Fruit fly (Drosophila melanogaster) whole organism, embryonic: Measurements from ENCODE around the gene TTLL6B.
A peak's percentile ranks its signal among the peaks of the same experiment; 100 is the strongest.

ENCODE experiments used
- Antp ChIP-seq: fragments of 200-800 bp; sonication (Bioruptor generic); optimal IDR thresholded peaks from 3 replicates; lab custom pipeline; 2016; ENCODE audit warnings: missing biosample characterization, missing genetic modification characterization
- Atf3 ChIP-seq: fragments of 200-800 bp; sonication (Bioruptor generic); optimal IDR thresholded peaks from 3 replicates; lab custom pipeline; 2016; ENCODE audit warnings: missing biosample characterization, missing genetic modification characterization
- Blimp-1 ChIP-seq: fragments of 200-800 bp; sonication (Bioruptor generic); optimal IDR thresholded peaks from 3 replicates; lab custom pipeline; 2018; ENCODE audit warnings: missing biosample characterization, missing genetic modification characterization, mild to moderate bottlenecking, moderate library complexity, missing genetic modification reagents
- CG10147 ChIP-seq: fragments of 200-800 bp; sonication (Bioruptor generic); optimal IDR thresholded peaks from 2 replicates; lab custom pipeline; 2019; ENCODE audit warnings: missing biosample characterization, mild to moderate bottlenecking, missing genetic modification characterization, moderate library complexity
- CG11398 ChIP-seq: fragments of 200-800 bp; sonication (Bioruptor generic); optimal IDR thresholded peaks from 2 replicates; lab custom pipeline; 2016; ENCODE audit warnings: missing biosample characterization, missing genetic modification characterization
- CG15696 ChIP-seq: fragments of 200-800 bp; sonication (Bioruptor generic); optimal IDR thresholded peaks from 2 replicates; lab custom pipeline; 2019; ENCODE audit warnings: missing biosample characterization, mild to moderate bottlenecking, missing genetic modification characterization, moderate library complexity
- CG16779 ChIP-seq: fragments of 200-800 bp; sonication (Bioruptor generic); IDR thresholded peaks from 2 replicates; pipeline ENCODE4 v1.3.6; 2022; ENCODE audit warnings: missing biosample characterization, missing genetic modification characterization
- CG16813 ChIP-seq: fragments of 200-800 bp; sonication (Bioruptor generic); IDR thresholded peaks from 3 replicates; pipeline ENCODE4 v1.3.6; 2022; ENCODE audit warnings: missing biosample characterization, missing genetic modification characterization; ENCODE audit not compliant: partially characterized antibody
- CG17912 ChIP-seq: fragments of 200-800 bp; sonication (Bioruptor generic); optimal IDR thresholded peaks from 2 replicates; lab custom pipeline; 2018; ENCODE audit warnings: missing biosample characterization, mild to moderate bottlenecking, missing genetic modification characterization
- CG18262 ChIP-seq: fragments of 200-800 bp; optimal IDR thresholded peaks from 3 replicates; lab custom pipeline; 2019; ENCODE audit warnings: missing biosample characterization, mild to moderate bottlenecking, missing genetic modification characterization, moderate library complexity
- CG2129 ChIP-seq: fragments of 200-800 bp; sonication (Bioruptor generic); IDR thresholded peaks from 2 replicates; pipeline ENCODE4 v1.3.6; 2022; ENCODE audit warnings: missing biosample characterization, missing genetic modification characterization; ENCODE audit not compliant: partially characterized antibody
- CG34422 ChIP-seq: fragments of 200-800 bp; sonication (Bioruptor generic); IDR thresholded peaks from 3 replicates; pipeline ENCODE4 v1.3.6; 2022; ENCODE audit warnings: missing biosample characterization, missing genetic modification characterization
- CG43689 ChIP-seq: fragments of 200-800 bp; sonication (Bioruptor generic); IDR thresholded peaks from 2 replicates; pipeline ENCODE4 v1.3.6; 2022; ENCODE audit warnings: missing biosample characterization, missing genetic modification characterization
- CG5953 ChIP-seq: fragments of 200-800 bp; sonication (Bioruptor generic); IDR thresholded peaks from 2 replicates; pipeline ENCODE4 v1.3.6; 2022; ENCODE audit warnings: missing biosample characterization, missing genetic modification characterization
- CG6272 ChIP-seq: fragments of 200-800 bp; sonication (Bioruptor generic); IDR thresholded peaks from 2 replicates; pipeline ENCODE4 v1.3.6; 2022; ENCODE audit warnings: missing biosample characterization, missing genetic modification characterization
- CG6689 ChIP-seq: fragments of 200-800 bp; sonication (Bioruptor generic); IDR thresholded peaks from 2 replicates; pipeline ENCODE4 v1.3.6; 2022; ENCODE audit warnings: missing biosample characterization, missing genetic modification characterization
- CG8478 ChIP-seq: fragments of >200 bp; optimal IDR thresholded peaks from 2 replicates; lab custom pipeline; 2018
- CG9215 ChIP-seq: fragments of 200-800 bp; sonication (Bioruptor generic); IDR thresholded peaks from 2 replicates; pipeline ENCODE4 v1.3.6; 2022; ENCODE audit warnings: missing biosample characterization, missing genetic modification characterization
- CG9797 ChIP-seq: fragments of 200-800 bp; sonication (Bioruptor generic); optimal IDR thresholded peaks from 3 replicates; lab custom pipeline; 2018; ENCODE audit warnings: missing biosample characterization, mild to moderate bottlenecking, missing genetic modification characterization
- CG9876 ChIP-seq: fragments of 200-800 bp; sonication (Bioruptor generic); optimal IDR thresholded peaks from 2 replicates; lab custom pipeline; 2016; ENCODE audit warnings: missing biosample characterization, missing genetic modification characterization
- Dll ChIP-seq: fragments of 200-800 bp; sonication (Bioruptor generic); IDR thresholded peaks from 4 replicates; pipeline ENCODE4 v1.3.6; 2022; ENCODE audit warnings: missing biosample characterization, missing genetic modification characterization; ENCODE audit not compliant: partially characterized antibody
- Doc2 ChIP-seq: fragments of 200-800 bp; sonication (Bioruptor generic); IDR thresholded peaks from 2 replicates; pipeline ENCODE4 v1.3.6; 2022; ENCODE audit warnings: missing biosample characterization, missing genetic modification characterization
- Elba2 ChIP-seq: fragments of 200-800 bp; sonication (Bioruptor generic); optimal IDR thresholded peaks from 3 replicates; lab custom pipeline; 2016; ENCODE audit warnings: missing biosample characterization, missing genetic modification characterization
- Fer1 ChIP-seq: fragments of 200-800 bp; sonication (Bioruptor generic); optimal IDR thresholded peaks from 2 replicates; lab custom pipeline; 2017; ENCODE audit warnings: missing biosample characterization, mild to moderate bottlenecking, missing genetic modification characterization
- HmgD ChIP-seq: fragments of 200-800 bp; sonication (Bioruptor generic); optimal IDR thresholded peaks from 3 replicates; lab custom pipeline; 2016; ENCODE audit warnings: missing biosample characterization, missing genetic modification characterization
- Hmr ChIP-seq: fragments of 200-800 bp; sonication (Bioruptor generic); optimal IDR thresholded peaks from 3 replicates; lab custom pipeline; 2017; ENCODE audit warnings: mild to moderate bottlenecking, missing biosample characterization, missing genetic modification reagents, missing genetic modification characterization
- Hr3 ChIP-seq: fragments of 200-800 bp; sonication (Bioruptor generic); optimal IDR thresholded peaks from 3 replicates; lab custom pipeline; 2016; ENCODE audit warnings: missing biosample characterization, missing genetic modification characterization
- Hsf ChIP-seq: fragments of 200-800 bp; sonication (Bioruptor generic); optimal IDR thresholded peaks from 3 replicates; lab custom pipeline; 2016; ENCODE audit warnings: missing biosample characterization, missing genetic modification characterization
- NC2β ChIP-seq: fragments of 200-800 bp; sonication (Bioruptor generic); optimal IDR thresholded peaks from 2 replicates; lab custom pipeline; 2016; ENCODE audit warnings: missing biosample characterization, missing genetic modification characterization
- Sox102F ChIP-seq: fragments of 200-800 bp; sonication (Bioruptor generic); optimal IDR thresholded peaks from 2 replicates; lab custom pipeline; 2018; ENCODE audit warnings: missing biosample characterization, mild to moderate bottlenecking, missing genetic modification characterization, moderate library complexity
- Spps ChIP-seq: fragments of 200-800 bp; sonication (Bioruptor generic); optimal IDR thresholded peaks from 2 replicates; lab custom pipeline; 2018; ENCODE audit warnings: missing biosample characterization, mild to moderate bottlenecking, missing genetic modification characterization
- TFAM ChIP-seq: fragments of 200-800 bp; sonication (Bioruptor generic); optimal IDR thresholded peaks from 2 replicates; lab custom pipeline; 2017; ENCODE audit warnings: missing biosample characterization, missing genetic modification characterization, inconsistent platforms
- Tbp ChIP-seq: fragments of >200 bp; optimal IDR thresholded peaks from 2 replicates; lab custom pipeline; 2018; ENCODE audit warnings: missing biosample characterization, missing genetic modification characterization
- Xrp1 ChIP-seq: fragments of 200-800 bp; sonication (Bioruptor generic); IDR thresholded peaks from 2 replicates; pipeline ENCODE4 v1.3.6; 2022; ENCODE audit warnings: missing biosample characterization, missing genetic modification characterization
- ato ChIP-seq: fragments of 200-800 bp; sonication (Bioruptor generic); IDR thresholded peaks from 2 replicates; pipeline ENCODE4 v1.3.6; 2022; ENCODE audit warnings: missing biosample characterization, missing genetic modification characterization; ENCODE audit not compliant: partially characterized antibody
- crol ChIP-seq: fragments of 200-800 bp; sonication (Bioruptor generic); IDR thresholded peaks from 2 replicates; pipeline ENCODE4 v1.3.6; 2022; ENCODE audit warnings: missing biosample characterization, missing genetic modification characterization
- dimm ChIP-seq: fragments of 200-800 bp; sonication (Bioruptor generic); IDR thresholded peaks from 2 replicates; pipeline ENCODE4 v1.3.6; 2022; ENCODE audit warnings: missing biosample characterization, missing genetic modification characterization
- ewg ChIP-seq: fragments of 200-800 bp; sonication (Bioruptor generic); optimal IDR thresholded peaks from 3 replicates; lab custom pipeline; 2017; ENCODE audit warnings: mild to moderate bottlenecking, missing biosample characterization, missing genetic modification reagents, missing genetic modification characterization
- fu2 ChIP-seq: fragments of 200-800 bp; sonication (Bioruptor generic); optimal IDR thresholded peaks from 2 replicates; lab custom pipeline; 2016; ENCODE audit warnings: missing biosample characterization, missing genetic modification characterization
- gfzf ChIP-seq: fragments of 200-800 bp; sonication (Bioruptor generic); optimal IDR thresholded peaks from 2 replicates; lab custom pipeline; 2016; ENCODE audit warnings: missing biosample characterization, mild to moderate bottlenecking, missing genetic modification characterization, moderate library complexity
- gro ChIP-seq: fragments of 200-800 bp; sonication (Bioruptor generic); optimal IDR thresholded peaks from 2 replicates; lab custom pipeline; 2016; ENCODE audit warnings: missing biosample characterization, missing genetic modification characterization
- lilli ChIP-seq: fragments of 200-800 bp; sonication (Bioruptor generic); optimal IDR thresholded peaks from 3 replicates; lab custom pipeline; 2016; ENCODE audit warnings: missing biosample characterization, missing genetic modification characterization
- lov ChIP-seq, 2 experiments: fragments of 200-800 bp in 1 of 2; fragments of >200 bp in 1 of 2; sonication (Bioruptor generic) in 1 of 2; IDR thresholded peaks in 1 of 2; optimal IDR thresholded peaks in 1 of 2; 2 replicates in 1 of 2; 3 replicates in 1 of 2; pipeline versions ENCODE4 v1.3.6 to Lab custom; 2017 to 2022; ENCODE audit warnings: missing biosample characterization in 1 of 2, missing genetic modification characterization in 1 of 2
- maf-S ChIP-seq: fragments of 200-800 bp; sonication (Bioruptor generic); optimal IDR thresholded peaks from 2 replicates; lab custom pipeline; 2016; ENCODE audit warnings: missing biosample characterization, missing genetic modification characterization
- pita ChIP-seq: fragments of 200-800 bp; sonication (Bioruptor generic); optimal IDR thresholded peaks from 2 replicates; lab custom pipeline; 2017; ENCODE audit warnings: missing biosample characterization, mild to moderate bottlenecking, missing genetic modification characterization
- sr ChIP-seq: fragments of 200-800 bp; sonication (Bioruptor generic); IDR thresholded peaks from 3 replicates; pipeline ENCODE4 v1.3.6; 2022; ENCODE audit warnings: missing biosample characterization, missing genetic modification characterization
- tap ChIP-seq: fragments of 200-800 bp; optimal IDR thresholded peaks from 3 replicates; lab custom pipeline; 2019; ENCODE audit warnings: missing biosample characterization, mild to moderate bottlenecking, missing genetic modification characterization, moderate library complexity
- tll ChIP-seq, 2 experiments: fragments of 200-800 bp in 1 of 2; fragments of >200 bp in 1 of 2; sonication (Bioruptor generic) in 1 of 2; optimal IDR thresholded peaks; 2 replicates each; lab custom pipeline; 2017 to 2019; ENCODE audit warnings: missing biosample characterization in 2 of 2, missing genetic modification characterization in 2 of 2, mild to moderate bottlenecking in 1 of 2, moderate library complexity in 1 of 2
- zfh1 ChIP-seq: fragments of 200-800 bp; sonication (Bioruptor generic); IDR thresholded peaks from 3 replicates; pipeline ENCODE4 v1.3.6; 2022; ENCODE audit warnings: missing biosample characterization, missing genetic modification characterization

The TTLL6B gene

DNA sequence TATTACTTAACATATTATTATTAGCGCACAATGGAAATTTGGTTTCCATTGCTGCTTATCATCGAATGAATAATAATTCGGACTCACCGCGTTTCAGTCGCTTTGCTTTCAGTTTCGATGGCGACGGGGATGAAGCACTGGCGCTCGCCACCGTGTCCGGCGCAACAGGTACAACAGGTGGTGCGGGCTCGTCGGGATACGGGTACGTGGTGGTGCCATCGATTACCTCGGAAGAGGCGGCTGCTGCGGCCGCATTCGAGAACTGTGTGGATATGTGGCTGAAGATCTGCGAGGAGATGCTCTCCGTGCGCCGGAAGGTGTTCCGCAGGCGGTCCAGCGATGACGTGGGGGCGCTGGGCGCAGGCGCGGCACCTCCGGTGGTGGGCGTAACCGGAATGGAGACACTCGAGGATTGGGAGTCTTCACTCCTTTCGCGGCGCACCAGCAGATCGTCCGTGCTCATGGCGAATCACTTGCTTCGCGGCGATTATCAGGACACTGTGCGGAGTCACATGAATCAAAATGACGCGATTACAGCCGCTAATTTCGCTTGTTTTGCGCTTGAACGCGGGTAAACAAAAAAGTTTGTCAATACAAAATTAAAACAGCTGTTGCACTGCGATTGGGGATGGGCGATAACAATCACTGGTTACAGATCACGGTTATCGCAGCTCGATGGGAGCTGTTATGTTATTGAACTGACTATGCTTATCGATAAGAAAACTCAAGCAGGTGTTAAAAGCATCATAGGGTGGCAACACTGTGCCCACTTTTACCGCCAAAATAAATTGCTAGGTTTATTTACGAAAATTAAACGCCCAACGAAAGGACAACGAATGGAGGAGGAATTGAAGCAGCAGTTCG is 12.1 kb downstream of the TTLL6B start, which contains the start of the genes CG31064 and PolA2 (continued):
- TF ChIP-seq CG6272 (no peak), Tbp (no peak), crol (GFP tag; lab: Robert Waterston, UW) (no peak), lov (optimal IDR thresholded peaks at IDR 0.05; lab: Kevin White, UChicago) (no peak), lov (GFP tag; IDR thresholded peaks at IDR 0.05; lab: Robert Waterston, UW) (no peak), CG34422 (GFP tag; lab: Robert Waterston, UW) (peak; percentile 69; the same call in 2 of the 3 replicates), gfzf (GFP tag; lab: Kevin White, UChicago) (peak; percentile 29), Hr3 (no peak), gro (GFP tag; lab: Kevin White, UChicago) (no peak), CG9215 (GFP tag; lab: Robert Waterston, UW) (no peak), pita (no peak), ewg (GFP tag; lab: Kevin White, UChicago) (peak; percentile 75), ato (GFP tag; lab: Robert Waterston, UW) (peak; percentile 75), CG17912 (GFP tag; lab: Kevin White, UChicago) (peak; percentile 38), HmgD (peak; percentile 58), CG16779 (GFP tag; lab: Robert Waterston, UW) (no peak), CG6689 (GFP tag; lab: Robert Waterston, UW) (no peak), Atf3 (GFP tag; lab: Kevin White, UChicago) (no peak), Hsf (GFP tag; lab: Kevin White, UChicago) (peak; percentile 3), CG5953 (GFP tag; lab: Robert Waterston, UW) (no peak), tap (tag; lab: Kevin White, UChicago) (no peak), maf-S (GFP tag; lab: Kevin White, UChicago) (no peak), dimm (GFP tag; lab: Robert Waterston, UW) (no peak), CG18262 (tag; lab: Kevin White, UChicago) (no peak), CG43689 (GFP tag; lab: Robert Waterston, UW) (no peak), fu2 (GFP tag; lab: Kevin White, UChicago) (no peak), Hmr (GFP tag; lab: Kevin White, UChicago) (peak; percentile 10), TFAM (GFP tag; lab: Kevin White, UChicago) (no peak), NC2β (GFP tag; lab: Kevin White, UChicago) (no peak), Dll (GFP tag; lab: Robert Waterston, UW) (peak; percentile 81), Fer1 (no peak), lilli (no peak), CG2129 (GFP tag; lab: Robert Waterston, UW) (no peak), Elba2 (GFP tag; lab: Kevin White, UChicago) (peak; percentile 0), tll (GFP tag; optimal IDR thresholded peaks at IDR 0.05; lab: Kevin White, UChicago) (no peak), CG11398 (GFP tag; lab: Kevin White, UChicago) (no peak), Blimp-1 (GFP tag; lab: Kevin White, UChicago) (no peak), Antp (GFP tag; lab: Kevin White, UChicago) (no peak), CG16813 (GFP tag; lab: Robert Waterston, UW) (peak; percentile 66), CG9797 (GFP tag; lab: Kevin White, UChicago) (peak; percentile 40), CG8478 (lab: Kevin White, UChicago) (no peak), sr (GFP tag; lab: Robert Waterston, UW) (no peak), Xrp1 (GFP tag; lab: Robert Waterston, UW) (peak; percentile 29; the same call in 1 of the 2 replicates), Spps (tag; lab: Kevin White, UChicago) (no peak), CG10147 (peak; percentile 5), Sox102F (GFP tag; lab: Kevin White, UChicago) (no peak), CG15696 (tag; lab: Kevin White, UChicago) (no peak), Doc2 (GFP tag; lab: Robert Waterston, UW) (no peak), CG9876 (GFP tag; lab: Kevin White, UChicago) (no peak), zfh1 (GFP tag; lab: Robert Waterston, UW) (no peak)
